Fruit fly (Drosophila melanogaster) whole organism, embryonic: ENCODE measurements around the gene CG12594.

Experiments
- Aef1 ChIP-seq: fragments of 200-800 bp; sonication (Bioruptor generic); IDR thresholded peaks from 3 replicates; pipeline ENCODE4 v1.3.6; 2022; ENCODE audit warnings: missing biosample characterization, missing genetic modification characterization
- Atf-2 ChIP-seq: fragments of 200-800 bp; sonication (Bioruptor generic); optimal IDR thresholded peaks from 2 replicates; lab custom pipeline; 2016; ENCODE audit warnings: missing biosample characterization, missing genetic modification characterization
- Atf3 ChIP-seq: fragments of 200-800 bp; sonication (Bioruptor generic); optimal IDR thresholded peaks from 3 replicates; lab custom pipeline; 2016; ENCODE audit warnings: missing biosample characterization, missing genetic modification characterization
- CG10209 ChIP-seq: fragments of 200-800 bp; sonication (Bioruptor generic); optimal IDR thresholded peaks from 3 replicates; lab custom pipeline; 2017; ENCODE audit warnings: missing biosample characterization, mild to moderate bottlenecking, missing genetic modification characterization, missing genetic modification reagents
- CG11085 ChIP-seq: fragments of 200-800 bp; sonication (Bioruptor generic); IDR thresholded peaks from 2 replicates; pipeline ENCODE4 v1.3.6; 2022; ENCODE audit warnings: missing biosample characterization, missing genetic modification characterization
- CG11504 ChIP-seq: fragments of 200-800 bp; sonication (Bioruptor generic); optimal IDR thresholded peaks from 3 replicates; lab custom pipeline; 2019; ENCODE audit warnings: missing biosample characterization, mild to moderate bottlenecking, missing genetic modification characterization, moderate library complexity
- CG11560 ChIP-seq: fragments of 200-800 bp; sonication (Bioruptor generic); IDR thresholded peaks from 3 replicates; pipeline ENCODE4 v1.3.6; 2022; ENCODE audit warnings: missing biosample characterization, missing genetic modification characterization
- CG11723 ChIP-seq: fragments of 200-800 bp; sonication (Bioruptor generic); optimal IDR thresholded peaks from 2 replicates; lab custom pipeline; 2017; ENCODE audit warnings: missing biosample characterization, mild to moderate bottlenecking, missing genetic modification characterization
- CG12219 ChIP-seq: fragments of 200-800 bp; sonication (Bioruptor generic); optimal IDR thresholded peaks from 3 replicates; lab custom pipeline; 2018; ENCODE audit warnings: missing biosample characterization, mild to moderate bottlenecking, missing genetic modification characterization
- CG12299 ChIP-seq: fragments of 200-800 bp; sonication (Bioruptor generic); optimal IDR thresholded peaks from 2 replicates; lab custom pipeline; 2018; ENCODE audit warnings: missing biosample characterization, mild to moderate bottlenecking, missing genetic modification characterization
- CG12942 ChIP-seq: fragments of 200-800 bp; sonication (Bioruptor generic); optimal IDR thresholded peaks from 3 replicates; lab custom pipeline; 2016; ENCODE audit warnings: missing biosample characterization, missing genetic modification characterization
- CG13894 ChIP-seq: fragments of 200-800 bp; sonication (Bioruptor generic); optimal IDR thresholded peaks from 3 replicates; lab custom pipeline; 2018; ENCODE audit warnings: missing biosample characterization, mild to moderate bottlenecking, missing genetic modification characterization, moderate library complexity
- CG1602 ChIP-seq: fragments of 200-800 bp; sonication (Bioruptor generic); optimal IDR thresholded peaks from 3 replicates; lab custom pipeline; 2016; ENCODE audit warnings: missing biosample characterization, missing genetic modification characterization
- CG16815 ChIP-seq: fragments of 200-800 bp; sonication (Bioruptor generic); optimal IDR thresholded peaks from 3 replicates; lab custom pipeline; 2017; ENCODE audit warnings: missing biosample characterization, mild to moderate bottlenecking, missing genetic modification characterization
- CG17359 ChIP-seq: fragments of 200-800 bp; sonication (Bioruptor generic); optimal IDR thresholded peaks from 3 replicates; lab custom pipeline; 2018; ENCODE audit warnings: missing biosample characterization, mild to moderate bottlenecking, missing genetic modification characterization, moderate library complexity
- CG18764 ChIP-seq: fragments of 200-800 bp; sonication (Bioruptor generic); optimal IDR thresholded peaks from 3 replicates; lab custom pipeline; 2016; ENCODE audit warnings: missing biosample characterization, missing genetic modification characterization
- CG2889 ChIP-seq: fragments of 200-800 bp; sonication (Bioruptor generic); IDR thresholded peaks from 3 replicates; pipeline ENCODE4 v1.3.6; 2022; ENCODE audit warnings: missing biosample characterization, missing genetic modification characterization
- CG31365 ChIP-seq: fragments of 200-800 bp; sonication (Bioruptor generic); optimal IDR thresholded peaks from 2 replicates; lab custom pipeline; 2018; ENCODE audit warnings: missing biosample characterization, mild to moderate bottlenecking, missing genetic modification characterization
- CG3281 ChIP-seq: fragments of 200-800 bp; sonication (Bioruptor generic); optimal IDR thresholded peaks from 3 replicates; lab custom pipeline; 2017; ENCODE audit warnings: missing biosample characterization, mild to moderate bottlenecking, missing genetic modification characterization
- CG33557 ChIP-seq: fragments of 200-800 bp; sonication (Bioruptor generic); optimal IDR thresholded peaks from 2 replicates; lab custom pipeline; 2019; ENCODE audit warnings: missing biosample characterization, mild to moderate bottlenecking, missing genetic modification characterization, moderate library complexity
- CG6254 ChIP-seq: fragments of 200-800 bp; sonication (Bioruptor generic); optimal IDR thresholded peaks from 3 replicates; lab custom pipeline; 2017; ENCODE audit warnings: mild to moderate bottlenecking, missing biosample characterization, missing genetic modification reagents, missing genetic modification characterization
- CG6654 ChIP-seq: fragments of 200-800 bp; sonication (Bioruptor generic); optimal IDR thresholded peaks from 2 replicates; lab custom pipeline; 2017; ENCODE audit warnings: missing biosample characterization, mild to moderate bottlenecking, missing genetic modification characterization
- CG6765 ChIP-seq: fragments of 200-800 bp; sonication (Bioruptor generic); optimal IDR thresholded peaks from 3 replicates; lab custom pipeline; 2017; ENCODE audit warnings: missing biosample characterization, mild to moderate bottlenecking, missing genetic modification characterization
- D19B ChIP-seq: fragments of 200-800 bp; sonication (Bioruptor generic); optimal IDR thresholded peaks from 2 replicates; lab custom pipeline; 2017; ENCODE audit warnings: missing biosample characterization, mild to moderate bottlenecking, missing genetic modification characterization
- Dref ChIP-seq: fragments of 200-800 bp; sonication (Bioruptor generic); IDR thresholded peaks from 2 replicates; pipeline ENCODE4 v1.3.6; 2022; ENCODE audit warnings: missing biosample characterization, missing genetic modification characterization
- Fer2 ChIP-seq: fragments of 200-800 bp; sonication (Bioruptor generic); optimal IDR thresholded peaks from 2 replicates; lab custom pipeline; 2018; ENCODE audit warnings: missing biosample characterization, mild to moderate bottlenecking, missing genetic modification characterization, moderate library complexity
- Gsc ChIP-seq: fragments of 200-800 bp; sonication (Bioruptor generic); IDR thresholded peaks from 2 replicates; pipeline ENCODE4 v1.3.6; 2022; ENCODE audit warnings: missing biosample characterization, missing genetic modification characterization
- HLH54F ChIP-seq: fragments of 200-800 bp; sonication (Bioruptor generic); optimal IDR thresholded peaks from 3 replicates; lab custom pipeline; 2016; ENCODE audit warnings: missing biosample characterization, missing genetic modification characterization
- Hand ChIP-seq: fragments of 200-800 bp; sonication (Bioruptor generic); optimal IDR thresholded peaks from 2 replicates; lab custom pipeline; 2017; ENCODE audit warnings: mild to moderate bottlenecking, missing biosample characterization, missing genetic modification reagents, missing genetic modification characterization
- Hmr ChIP-seq: fragments of 200-800 bp; sonication (Bioruptor generic); optimal IDR thresholded peaks from 3 replicates; lab custom pipeline; 2017; ENCODE audit warnings: mild to moderate bottlenecking, missing biosample characterization, missing genetic modification reagents, missing genetic modification characterization
- MTF-1 ChIP-seq: fragments of 200-800 bp; sonication (Bioruptor generic); optimal IDR thresholded peaks from 2 replicates; lab custom pipeline; 2018; ENCODE audit warnings: missing biosample characterization, mild to moderate bottlenecking, missing genetic modification characterization, borderline replicate concordance
- TFAM ChIP-seq: fragments of 200-800 bp; sonication (Bioruptor generic); optimal IDR thresholded peaks from 2 replicates; lab custom pipeline; 2017; ENCODE audit warnings: missing biosample characterization, missing genetic modification characterization, inconsistent platforms
- ap ChIP-seq: fragments of 200-800 bp; sonication (Bioruptor generic); IDR thresholded peaks from 2 replicates; pipeline ENCODE4 v1.3.6; 2022; ENCODE audit warnings: missing biosample characterization, missing genetic modification characterization
- ase ChIP-seq: fragments of 200-800 bp; sonication (Bioruptor generic); IDR thresholded peaks from 3 replicates; pipeline ENCODE4 v1.3.6; 2022; ENCODE audit warnings: missing biosample characterization, missing genetic modification characterization
- bbx ChIP-seq: fragments of 200-800 bp; sonication (Bioruptor generic); IDR thresholded peaks from 2 replicates; pipeline ENCODE4 v1.3.6; 2022; ENCODE audit warnings: missing biosample characterization, missing genetic modification characterization; ENCODE audit not compliant: partially characterized antibody
- bowl ChIP-seq: fragments of 200-800 bp; sonication (Bioruptor generic); IDR thresholded peaks from 2 replicates; pipeline ENCODE4 v1.3.6; 2022; ENCODE audit warnings: missing biosample characterization, missing genetic modification characterization
- danr ChIP-seq: fragments of 200-800 bp; sonication (Bioruptor generic); IDR thresholded peaks from 2 replicates; pipeline ENCODE4 v1.3.6; 2022; ENCODE audit warnings: missing biosample characterization, missing genetic modification characterization
- dpn ChIP-seq, 2 experiments: fragments of 200-800 bp; sonication (Bioruptor generic); optimal IDR thresholded peaks; 3 replicates each; lab custom pipeline; 2016; ENCODE audit warnings: missing biosample characterization in 2 of 2, missing genetic modification characterization in 2 of 2
- en ChIP-seq: fragments of 200-800 bp; sonication (Bioruptor generic); optimal IDR thresholded peaks from 2 replicates; lab custom pipeline; 2016; ENCODE audit warnings: missing biosample characterization, missing genetic modification characterization
- gcm2 ChIP-seq: fragments of 200-800 bp; sonication (Bioruptor generic); optimal IDR thresholded peaks from 2 replicates; lab custom pipeline; 2016; ENCODE audit warnings: missing biosample characterization, missing genetic modification characterization
- gfzf ChIP-seq: fragments of 200-800 bp; sonication (Bioruptor generic); optimal IDR thresholded peaks from 2 replicates; lab custom pipeline; 2016; ENCODE audit warnings: missing biosample characterization, mild to moderate bottlenecking, missing genetic modification characterization, moderate library complexity
- hbn ChIP-seq: fragments of 200-800 bp; sonication (Bioruptor generic); IDR thresholded peaks from 2 replicates; pipeline ENCODE4 v1.3.6; 2022; ENCODE audit warnings: missing biosample characterization, missing genetic modification characterization; ENCODE audit not compliant: partially characterized antibody
- mirr ChIP-seq: fragments of 200-800 bp; sonication (Bioruptor generic); optimal IDR thresholded peaks from 3 replicates; lab custom pipeline; 2018; ENCODE audit warnings: missing biosample characterization, mild to moderate bottlenecking, missing genetic modification characterization
- onecut ChIP-seq: fragments of 200-800 bp; sonication (Bioruptor generic); IDR thresholded peaks from 2 replicates; pipeline ENCODE4 v1.3.6; 2022; ENCODE audit warnings: missing biosample characterization, missing genetic modification characterization
- pfk ChIP-seq: fragments of 200-800 bp; sonication (Bioruptor generic); optimal IDR thresholded peaks from 2 replicates; lab custom pipeline; 2018; ENCODE audit warnings: missing biosample characterization, mild to moderate bottlenecking, missing genetic modification characterization, moderate library complexity
- prd ChIP-seq, 3 experiments: fragments of >200 bp in 2 of 3; fragments of 200-800 bp in 1 of 3; sonication (Bioruptor generic) in 1 of 3; optimal IDR thresholded peaks in 2 of 3; IDR thresholded peaks in 1 of 3; 2 replicates in 2 of 3; 3 replicates in 1 of 3; pipeline versions ENCODE4 v1.3.6 to Lab custom; 2017 to 2022; ENCODE audit warnings: missing biosample characterization in 1 of 3, missing genetic modification characterization in 1 of 3
- rib ChIP-seq: fragments of 200-800 bp; sonication (Bioruptor generic); IDR thresholded peaks from 2 replicates; pipeline ENCODE4 v1.3.6; 2022; ENCODE audit warnings: missing biosample characterization, missing genetic modification characterization
- tgo ChIP-seq: fragments of 200-800 bp; sonication (Bioruptor generic); IDR thresholded peaks from 3 replicates; pipeline ENCODE4 v1.3.6; 2022; ENCODE audit warnings: missing biosample characterization, missing genetic modification characterization
- toy ChIP-seq: fragments of 200-800 bp; sonication (Bioruptor generic); IDR thresholded peaks from 2 replicates; pipeline ENCODE4 v1.3.6; 2022; ENCODE audit warnings: missing biosample characterization, missing genetic modification characterization
- tx ChIP-seq: fragments of 200-800 bp; sonication (Bioruptor generic); optimal IDR thresholded peaks from 2 replicates; lab custom pipeline; 2016; ENCODE audit warnings: missing biosample characterization, missing genetic modification characterization
- wor ChIP-seq: fragments of 200-800 bp; sonication (Bioruptor generic); IDR thresholded peaks from 2 replicates; pipeline ENCODE4 v1.3.6; 2022; ENCODE audit warnings: missing biosample characterization, missing genetic modification characterization

CG12594 gene

dm6 chr3R:11773999-11774397, 52.5 kb downstream of the CG12594 start (continued):
- TF ChIP-seq bbx (no peak), Atf3 (GFP tag; lab: Kevin White, UChicago) (no peak), CG3281 (peak; percentile 72), CG12299 (tag; lab: Kevin White, UChicago) (peak; percentile 75), prd (optimal IDR thresholded peaks at IDR 0.05; lab: Kevin White, UChicago) (no peak), prd (GFP tag; IDR thresholded peaks at IDR 0.05; lab: Robert Waterston, UW) (peak; percentile 59), CG2889 (no peak), CG33557 (GFP tag; lab: Kevin White, UChicago) (peak; percentile 75), CG17359 (tag; lab: Kevin White, UChicago) (peak; percentile 79), rib (no peak), wor (GFP tag; lab: Robert Waterston, UW) (0 out of 2 replicates have a peak, but pooled peaks have one; percentile 23), CG1602 (peak; percentile 45), ap (GFP tag; lab: Robert Waterston, UW) (no peak), Fer2 (peak; percentile 59), gcm2 (GFP tag; lab: Kevin White, UChicago) (no peak), tx (GFP tag; lab: Kevin White, UChicago) (no peak), pfk (no peak), CG11085 (GFP tag; lab: Robert Waterston, UW) (no peak), CG11504 (peak; percentile 86), Aef1 (peak; percentile 45; the same call in 1 of the 3 replicates), ase (GFP tag; lab: Robert Waterston, UW) (no peak), Dref (no peak), CG13894 (peak; percentile 77), Hmr (GFP tag; lab: Kevin White, UChicago) (peak; percentile 84), mirr (no peak), CG31365 (tag; lab: Kevin White, UChicago) (no peak), danr (no peak), tgo (GFP tag; lab: Robert Waterston, UW) (peak; percentile 62), dpn (GFP tag; optimal IDR thresholded peaks at IDR 0.05; lab: Kevin White, UChicago) (peak; percentile 6 to 58), toy (no peak), CG6254 (peak; percentile 37), Atf-2 (peak; percentile 22), CG12942 (peak; percentile 36), CG16815 (GFP tag; lab: Kevin White, UChicago) (peak; percentile 53), Gsc (GFP tag; lab: Robert Waterston, UW) (no peak), TFAM (GFP tag; lab: Kevin White, UChicago) (no peak), CG18764 (GFP tag; lab: Kevin White, UChicago) (peak; percentile 5), onecut (GFP tag; lab: Robert Waterston, UW) (peak; percentile 4; the same call in 1 of the 2 replicates), bowl (GFP tag; lab: Robert Waterston, UW) (no peak), CG6765 (GFP tag; lab: Kevin White, UChicago) (peak; percentile 64), en (GFP tag; lab: Kevin White, UChicago) (no peak), CG6654 (GFP tag; lab: Kevin White, UChicago) (no peak), MTF-1 (GFP tag; lab: Kevin White, UChicago) (no peak), CG11560 (tag; lab: Robert Waterston, UW) (no peak), CG11723 (GFP tag; lab: Kevin White, UChicago) (peak; percentile 27), HLH54F (GFP tag; lab: Kevin White, UChicago) (no peak), hbn (no peak), CG12219 (GFP tag; lab: Kevin White, UChicago) (peak; percentile 2), CG10209 (GFP tag; lab: Kevin White, UChicago) (peak; percentile 79), gfzf (GFP tag; lab: Kevin White, UChicago) (no peak), Hand (GFP tag; lab: Kevin White, UChicago) (peak; percentile 70), D19B (GFP tag; lab: Kevin White, UChicago) (peak; percentile 18)
